Worm (Caenorhabditis elegans) whole organism, L3 larva: ENCODE results near the gene F58E1.13.
A peak's percentile ranks its signal among the peaks of the same experiment; 100 is the strongest.

Source experiments
- R02D3.7 ChIP-seq: fragments of 150-350 bp; optimal IDR thresholded peaks from 2 replicates; lab custom pipeline; 2014; ENCODE audit warnings: missing biosample characterization, missing genetic modification characterization
- ama-1 ChIP-seq: fragments of 150-350 bp; optimal IDR thresholded peaks from 2 replicates; lab custom pipeline; 2018
- ceh-16 ChIP-seq: sonication (generic microtip); optimal IDR thresholded peaks from 2 replicates; lab custom pipeline; 2017; ENCODE audit warnings: missing biosample characterization, missing genetic modification characterization
- ceh-28 ChIP-seq: fragments of 150-350 bp; optimal IDR thresholded peaks from 2 replicates; lab custom pipeline; 2014; ENCODE audit warnings: missing biosample characterization, missing genetic modification reagents, missing genetic modification characterization
- ceh-9 ChIP-seq: sonication (generic microtip); optimal IDR thresholded peaks from 2 replicates; lab custom pipeline; 2018; ENCODE audit warnings: missing biosample characterization, missing genetic modification characterization
- egl-27 ChIP-seq: sonication (generic microtip); optimal IDR thresholded peaks from 4 replicates; lab custom pipeline; 2017; ENCODE audit warnings: missing biosample characterization, missing genetic modification reagents, missing genetic modification characterization
- elt-1 ChIP-seq: fragments of 150-350 bp; optimal IDR thresholded peaks from 2 replicates; lab custom pipeline; 2014; ENCODE audit warnings: missing biosample characterization, missing genetic modification characterization
- elt-2 ChIP-seq: sonication (generic microtip); optimal IDR thresholded peaks from 2 replicates; lab custom pipeline; 2016; ENCODE audit warnings: missing genetic modification reagents, mild to moderate bottlenecking, missing genetic modification characterization, missing compliant biosample characterization
- elt-3 ChIP-seq, 3 experiments: fragments of 150-350 bp in 1 of 3; sonication (generic microtip) in 2 of 3; optimal IDR thresholded peaks; 2 replicates in 2 of 3; 4 replicates in 1 of 3; lab custom pipeline; 2014 to 2017; ENCODE audit warnings: missing biosample characterization in 3 of 3, missing genetic modification characterization in 3 of 3
- eor-1 ChIP-seq, 2 experiments: fragments of 150-350 bp; optimal IDR thresholded peaks; 2 replicates each; lab custom pipeline; 2014 to 2018; ENCODE audit warnings: missing biosample characterization in 2 of 2, missing genetic modification characterization in 2 of 2
- fkh-10 ChIP-seq: sonication (generic microtip); optimal IDR thresholded peaks from 2 replicates; lab custom pipeline; 2017; ENCODE audit warnings: missing biosample characterization, missing genetic modification reagents, missing genetic modification characterization
- fkh-2 ChIP-seq: fragments of 150-350 bp; optimal IDR thresholded peaks from 2 replicates; lab custom pipeline; 2014; ENCODE audit warnings: missing biosample characterization, missing genetic modification reagents, missing genetic modification characterization
- hmg-11 ChIP-seq: sonication (generic microtip); optimal IDR thresholded peaks from 2 replicates; lab custom pipeline; 2016; ENCODE audit warnings: missing genetic modification characterization, missing compliant biosample characterization
- jun-1 ChIP-seq: fragments of 150-350 bp; optimal IDR thresholded peaks from 2 replicates; lab custom pipeline; 2014; ENCODE audit warnings: missing biosample characterization, missing genetic modification reagents, missing genetic modification characterization
- lin-15B ChIP-seq: fragments of 150-350 bp; optimal IDR thresholded peaks from 2 replicates; lab custom pipeline; 2014; ENCODE audit warnings: missing biosample characterization, missing genetic modification characterization
- lin-39 ChIP-seq: fragments of 150-350 bp; optimal IDR thresholded peaks from 2 replicates; lab custom pipeline; 2018; ENCODE audit warnings: missing biosample characterization, missing genetic modification reagents, missing genetic modification characterization
- lsy-12 ChIP-seq: sonication (generic microtip); optimal IDR thresholded peaks from 2 replicates; lab custom pipeline; 2016; ENCODE audit warnings: mild to moderate bottlenecking, missing genetic modification characterization, missing compliant biosample characterization
- nhr-11 ChIP-seq: fragments of 150-350 bp; optimal IDR thresholded peaks from 2 replicates; lab custom pipeline; 2014; ENCODE audit warnings: missing biosample characterization, missing genetic modification characterization
- nhr-12 ChIP-seq: fragments of 150-350 bp; optimal IDR thresholded peaks from 2 replicates; lab custom pipeline; 2014; ENCODE audit warnings: missing biosample characterization, missing genetic modification characterization
- nhr-23 ChIP-seq: fragments of 150-350 bp; optimal IDR thresholded peaks from 2 replicates; lab custom pipeline; 2014; ENCODE audit warnings: missing biosample characterization, missing genetic modification reagents, missing genetic modification characterization
- nhr-237 ChIP-seq: fragments of 150-350 bp; optimal IDR thresholded peaks from 2 replicates; lab custom pipeline; 2014; ENCODE audit warnings: missing biosample characterization, missing genetic modification characterization
- nhr-25 ChIP-seq: sonication (generic microtip); optimal IDR thresholded peaks from 2 replicates; lab custom pipeline; 2017; ENCODE audit warnings: missing biosample characterization, missing genetic modification characterization
- nhr-28 ChIP-seq: fragments of 150-350 bp; optimal IDR thresholded peaks from 2 replicates; lab custom pipeline; 2014; ENCODE audit warnings: missing biosample characterization, missing genetic modification characterization
- nhr-67 ChIP-seq: fragments of 150-350 bp; optimal IDR thresholded peaks from 2 replicates; lab custom pipeline; 2014; ENCODE audit warnings: missing biosample characterization, missing genetic modification characterization
- nhr-77 ChIP-seq: fragments of 150-350 bp; optimal IDR thresholded peaks from 2 replicates; lab custom pipeline; 2014; ENCODE audit warnings: missing biosample characterization, missing genetic modification characterization
- pqm-1 ChIP-seq: fragments of 150-350 bp; optimal IDR thresholded peaks from 2 replicates; lab custom pipeline; 2017; ENCODE audit warnings: missing biosample characterization, missing genetic modification characterization, inconsistent platforms
- snpc-4 ChIP-seq: fragments of 150-350 bp; optimal IDR thresholded peaks from 2 replicates; lab custom pipeline; 2014; ENCODE audit warnings: missing biosample characterization, missing genetic modification characterization
- tbx-2 ChIP-seq: sonication (generic microtip); optimal IDR thresholded peaks from 2 replicates; lab custom pipeline; 2016; ENCODE audit warnings: mild to moderate bottlenecking, missing genetic modification characterization, missing compliant biosample characterization
- unc-62 ChIP-seq: fragments of 150-350 bp; sonication (generic microtip); optimal IDR thresholded peaks from 4 replicates; lab custom pipeline; 2014; ENCODE audit warnings: missing biosample characterization, missing genetic modification reagents, missing genetic modification characterization
- ztf-11 ChIP-seq: fragments of 150-350 bp; optimal IDR thresholded peaks from 2 replicates; lab custom pipeline; 2014; ENCODE audit warnings: missing biosample characterization, missing genetic modification characterization
- ztf-4 ChIP-seq: fragments of 150-350 bp; optimal IDR thresholded peaks from 2 replicates; lab custom pipeline; 2014; ENCODE audit warnings: missing biosample characterization, missing genetic modification characterization

F58E1.13 gene

ce11 chrII:1670985-1671384 lies 24.7 kb downstream of the F58E1.13 start:
- no peak for TF ChIP-seq lsy-12
- no peak for TF ChIP-seq nhr-237
- TF ChIP-seq nhr-11 (tag; lab: Kevin White, UChicago), result no peak
- TF ChIP-seq nhr-23 (tag; lab: Kevin White, UChicago), result no peak
- no peak for TF ChIP-seq ceh-28 (tag; lab: Kevin White, UChicago)
- TF ChIP-seq nhr-25 (tag; lab: Kevin White, UChicago), result no peak
- TF ChIP-seq fkh-10 (GFP tag; lab: Kevin White, UChicago), result no peak
- no peak for TF ChIP-seq ceh-16 (tag; lab: Kevin White, UChicago)

ce11 chrII:1670260-1670879 lies 25.3 kb downstream of the F58E1.13 start, which contains the start of gene nhx-6:
Gene nhx-6 (plus strand): TSS chrII:1670829.
- TF ChIP-seq ztf-4 (tag; lab: Kevin White, UChicago) (no peak), R02D3.7 (tag; lab: Kevin White, UChicago) (no peak), elt-2 (tag; lab: Kevin White, UChicago) (peak; percentile 66), elt-1 (tag; lab: Kevin White, UChicago) (no peak), pqm-1 (peak; percentile 5), eor-1 (tag; optimal IDR thresholded peaks at IDR 0.05; lab: Kevin White, UChicago) (no peak), nhr-237 (no peak), nhr-12 (tag; lab: Kevin White, UChicago) (no peak), lin-39 (no peak), nhr-23 (tag; lab: Kevin White, UChicago) (no peak), ztf-11 (tag; lab: Kevin White, UChicago) (no peak), nhr-28 (tag; lab: Kevin White, UChicago) (no peak), egl-27 (tag; lab: Kevin White, UChicago) (no peak), hmg-11 (tag; lab: Kevin White, UChicago) (no peak)

ce11 chrII:1668913-1669312 lies 26.8 kb downstream of the F58E1.13 start, which contains the start of gene srw-97:
Gene srw-97 (minus strand): TSS chrII:1669013.
- no peak for TF ChIP-seq tbx-2 (tag; lab: Kevin White, UChicago)
- TF ChIP-seq lin-15B (tag; lab: Kevin White, UChicago), result no peak
- TF ChIP-seq nhr-67, result no peak
- no peak for TF ChIP-seq nhr-23 (tag; lab: Kevin White, UChicago)
- no peak for TF ChIP-seq elt-1 (tag; lab: Kevin White, UChicago)
- no peak for TF ChIP-seq ztf-4 (tag; lab: Kevin White, UChicago)
- no peak for TF ChIP-seq elt-3 (tag; optimal IDR thresholded peaks at IDR 0.05; lab: Kevin White, UChicago)
- TF ChIP-seq ama-1 (lab: Kevin White, UChicago), result no peak
- no peak for TF ChIP-seq ztf-11 (tag; lab: Kevin White, UChicago)
- TF ChIP-seq ceh-16 (tag; lab: Kevin White, UChicago), result no peak
- TF ChIP-seq nhr-12 (tag; lab: Kevin White, UChicago), result no peak
- no peak for TF ChIP-seq fkh-2
- TF ChIP-seq egl-27 (tag; lab: Kevin White, UChicago), result no peak
- TF ChIP-seq jun-1 (tag; lab: Kevin White, UChicago), result no peak
- no peak for TF ChIP-seq fkh-10 (GFP tag; lab: Kevin White, UChicago)

- TF ChIP-seq ceh-16 (tag; lab: Kevin White, UChicago) (no peak), nhr-25 (tag; lab: Kevin White, UChicago) (no peak), R02D3.7 (tag; lab: Kevin White, UChicago) (no peak), nhr-237 (no peak), hmg-11 (tag; lab: Kevin White, UChicago) (no peak), nhr-77 (no peak), ztf-4 (tag; lab: Kevin White, UChicago) (no peak)
- TF ChIP-seq, all 47 proteins: peak for 0
Measured at ce11 chrII:1666025-1666424, 29.6 kb downstream of the F58E1.13 start, which contains the start of gene srlf-29. Gene srlf-29 (plus strand): TSS chrII:1666325.

ce11 chrII:1663516-1663915 lies 32.2 kb downstream of the F58E1.13 start, which contains the start of gene duxl-1:
Gene duxl-1 (plus strand): TSS chrII:1663699.
- TF ChIP-seq snpc-4 (tag; lab: Kevin White, UChicago), result no peak
- no peak for TF ChIP-seq nhr-11 (tag; lab: Kevin White, UChicago)
- no peak for TF ChIP-seq ceh-9 (tag; lab: Kevin White, UChicago)
- TF ChIP-seq ceh-16 (tag; lab: Kevin White, UChicago), result no peak
- TF ChIP-seq nhr-25 (tag; lab: Kevin White, UChicago), result peak; percentile 9
- TF ChIP-seq fkh-10 (GFP tag; lab: Kevin White, UChicago), result no peak
- TF ChIP-seq lin-15B (tag; lab: Kevin White, UChicago), result peak; percentile 6
- no peak for TF ChIP-seq nhr-12 (tag; lab: Kevin White, UChicago)
- no peak for TF ChIP-seq unc-62 (GFP tag; lab: Kevin White, UChicago)
- TF ChIP-seq elt-2 (tag; lab: Kevin White, UChicago), result peak; percentile 54
- TF ChIP-seq nhr-23 (tag; lab: Kevin White, UChicago), result peak; percentile 37
